Fruit fly (Drosophila melanogaster) S2 (cell line): ENCODE measurements around the gene CG7402.

Source experiments
- CG8478 ChIP-seq: fragments of >200 bp; optimal IDR thresholded peaks from 2 replicates; lab custom pipeline; 2018
- CTCF ChIP-seq, 2 experiments: fragments of >200 bp; optimal IDR thresholded peaks; 2 replicates each; lab custom pipeline; 2018

DNA sequence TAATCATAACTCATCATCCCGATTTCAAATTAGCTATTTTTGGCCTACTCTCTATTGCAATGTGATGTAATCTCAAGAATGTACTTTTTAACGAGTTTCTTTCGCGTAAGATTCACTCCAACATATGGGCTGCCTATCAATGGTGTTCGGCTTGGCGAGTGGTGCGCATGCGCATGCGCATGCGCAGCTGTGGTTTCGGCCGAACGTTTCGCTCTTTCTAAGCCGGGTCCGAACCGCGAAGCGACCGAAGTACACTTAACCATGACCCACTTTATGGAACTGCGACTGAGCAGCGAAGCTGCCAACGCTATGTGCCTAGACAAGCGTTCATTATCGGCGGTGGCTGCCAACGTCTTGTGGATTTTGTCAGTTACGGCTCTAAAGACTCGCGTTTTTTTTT lies 6.2 kb downstream of the CG7402 start:
- TF ChIP-seq CG8478 (lab: Kevin White, UChicago): no peak
- TF ChIP-seq CTCF (optimal IDR thresholded peaks at IDR 0.05; lab: Kevin White, UChicago): no peak
